Worm (Caenorhabditis elegans): ENCODE results near the gene D1086.9.

D1086.9 gene

ce11 chrV:14088051-14088450 lies 16.0 kb upstream of the D1086.9 start, which contains the start of gene D1086.19:
D1086.19 (plus strand) TSS chrV:14088351.
- no peak for TF ChIP-seq flh-1 (GFP tag; optimal IDR thresholded peaks at IDR 0.05)

- TF ChIP-seq snpc-4 (tag; optimal IDR thresholded peaks at IDR 0.05) (no peak), ces-1 (GFP tag; optimal IDR thresholded peaks at IDR 0.05) (no peak), mep-1 (tag; optimal IDR thresholded peaks at IDR 0.05) (no peak), nhr-2 (tag; optimal IDR thresholded peaks at IDR 0.05) (no peak), zip-8 (tag; optimal IDR thresholded peaks at IDR 0.05) (no peak), ceh-83 (GFP tag; optimal IDR thresholded peaks at IDR 0.05) (no peak), elt-1 (tag; optimal IDR thresholded peaks at IDR 0.05; ENCODE audit: borderline replicate concordance, insufficient read depth) (no peak), ceh-43 (GFP tag; optimal IDR thresholded peaks at IDR 0.05) (no peak), lin-13 (tag; optimal IDR thresholded peaks at IDR 0.05) (no peak), unc-62 (GFP tag; optimal IDR thresholded peaks at IDR 0.05) (no peak), nhr-12 (tag; optimal IDR thresholded peaks at IDR 0.05) (no peak), mls-2 (tag; optimal IDR thresholded peaks at IDR 0.05) (no peak), hlh-1 (tag; optimal IDR thresholded peaks at IDR 0.05) (no peak), mab-5 (tag; optimal IDR thresholded peaks at IDR 0.05) (no peak), ztf-11 (tag; optimal IDR thresholded peaks at IDR 0.05) (no peak)
These were observed 13.6 kb upstream of the D1086.9 start, which contains the start of the genes D1086.5 and him-5 for ce11 chrV:14090309-14090967. D1086.5 (minus strand) TSS chrV:14090359. him-5 (plus strand) TSS chrV:14090426.

ce11 chrV:14092403-14092802 lies 11.7 kb upstream of the D1086.9 start, which contains the start of gene D1086.3:
D1086.3 (plus strand) TSS chrV:14092792.
- TF ChIP-seq ztf-11 (tag; optimal IDR thresholded peaks at IDR 0.05) = no peak
- no peak for TF ChIP-seq nhr-237 (tag; optimal IDR thresholded peaks at IDR 0.05)
- no peak for TF ChIP-seq drap-1 (GFP tag; optimal IDR thresholded peaks at IDR 0.05)
- no peak for TF ChIP-seq snpc-4 (tag; optimal IDR thresholded peaks at IDR 0.05)
- no peak for TF ChIP-seq blmp-1 (tag; optimal IDR thresholded peaks at IDR 0.05)
- no peak for TF ChIP-seq mls-2 (tag; optimal IDR thresholded peaks at IDR 0.05)
- TF ChIP-seq bed-3 (GFP tag; optimal IDR thresholded peaks at IDR 0.05) = no peak

- TF ChIP-seq ces-1 (GFP tag; optimal IDR thresholded peaks at IDR 0.05) = no peak
- no peak for TF ChIP-seq unc-120 (tag; optimal IDR thresholded peaks at IDR 0.05; ENCODE audit: poor library complexity, severe bottlenecking)
- TF ChIP-seq sem-2 (GFP tag; optimal IDR thresholded peaks at IDR 0.05) = no peak
- no peak for TF ChIP-seq nhr-76 (tag; optimal IDR thresholded peaks at IDR 0.05)
- no peak for TF ChIP-seq M03D4.4 (tag; optimal IDR thresholded peaks at IDR 0.05)
- no peak for TF ChIP-seq unc-62 (GFP tag; optimal IDR thresholded peaks at IDR 0.05)
- no peak for TF ChIP-seq mep-1 (tag; optimal IDR thresholded peaks at IDR 0.05)
- no peak for TF ChIP-seq mls-2 (tag; optimal IDR thresholded peaks at IDR 0.05)
- TF ChIP-seq blmp-1 (tag; optimal IDR thresholded peaks at IDR 0.05) = no peak
- no peak for TF ChIP-seq flh-1 (GFP tag; optimal IDR thresholded peaks at IDR 0.05)
- no peak for TF ChIP-seq ceh-43 (GFP tag; optimal IDR thresholded peaks at IDR 0.05)
- no peak for TF ChIP-seq hlh-1 (tag; optimal IDR thresholded peaks at IDR 0.05)
These were observed 10.3 kb upstream of the D1086.9 start, which contains the start of gene D1086.8 for ce11 chrV:14093805-14094204. D1086.8 (plus strand) TSS chrV:14094105.

- TF ChIP-seq ceh-43 (GFP tag; optimal IDR thresholded peaks at IDR 0.05) = no peak
- TF ChIP-seq sem-2 (GFP tag; optimal IDR thresholded peaks at IDR 0.05) = no peak
- TF ChIP-seq lin-32 (GFP tag; optimal IDR thresholded peaks at IDR 0.05) = no peak
- no peak for TF ChIP-seq hlh-1 (tag; optimal IDR thresholded peaks at IDR 0.05)
- no peak for TF ChIP-seq drap-1 (GFP tag; optimal IDR thresholded peaks at IDR 0.05)
- TF ChIP-seq mls-2 (tag; optimal IDR thresholded peaks at IDR 0.05) = no peak
- no peak for TF ChIP-seq ceh-39 (tag; optimal IDR thresholded peaks at IDR 0.05)
- TF ChIP-seq lin-13 (tag; optimal IDR thresholded peaks at IDR 0.05) = no peak
- TF ChIP-seq nhr-76 (tag; optimal IDR thresholded peaks at IDR 0.05) = no peak
- TF ChIP-seq ham-2 (GFP tag; optimal IDR thresholded peaks at IDR 0.05) = no peak
- no peak for TF ChIP-seq cnd-1 (tag; optimal IDR thresholded peaks at IDR 0.05)
- no peak for TF ChIP-seq nhr-28 (tag; optimal IDR thresholded peaks at IDR 0.05)
- no peak for TF ChIP-seq mep-1 (tag; optimal IDR thresholded peaks at IDR 0.05)
- TF ChIP-seq zip-8 (tag; optimal IDR thresholded peaks at IDR 0.05) = no peak
These were observed 9.5 kb upstream of the D1086.9 start for ce11 chrV:14094546-14094945.
